Worm (Caenorhabditis elegans) whole organism, young adult: ENCODE data around the gene cpt-4.

ENCODE experiments used
- F55B11.4 ChIP-seq: sonication (generic microtip); optimal IDR thresholded peaks from 2 replicates; lab custom pipeline; 2016; ENCODE audit warnings: missing compliant biosample characterization, missing genetic modification characterization, borderline replicate concordance; ENCODE audit not compliant: insufficient read depth
- F57A8.1 ChIP-seq: fragments of 200-800 bp; sonication (Bioruptor generic); optimal IDR thresholded peaks from 2 replicates; lab custom pipeline; 2018; ENCODE audit warnings: mild to moderate bottlenecking, missing genetic modification characterization, moderate library complexity, missing compliant biosample characterization
- Y53F4B.3 ChIP-seq: fragments of 200-800 bp; sonication (Bioruptor generic); IDR thresholded peaks from 2 replicates; pipeline ENCODE4 v1.3.6; 2022; ENCODE audit warnings: missing genetic modification reagents, missing genetic modification characterization, missing compliant biosample characterization
- Y67H2A.10 ChIP-seq: fragments of 200-800 bp; sonication (Bioruptor generic); conservative IDR thresholded peaks from 2 replicates; pipeline ENCODE4 v1.3.6; 2022; ENCODE audit warnings: missing genetic modification reagents, missing genetic modification characterization, missing compliant biosample characterization
- Y95B8A.8 ChIP-seq: fragments of 200-800 bp; sonication (Bioruptor generic); IDR thresholded peaks from 2 replicates; pipeline ENCODE4 v1.3.6; 2022; ENCODE audit warnings: missing genetic modification reagents, missing genetic modification characterization, missing compliant biosample characterization
- ZK185.1 ChIP-seq: sonication (generic microtip); optimal IDR thresholded peaks from 2 replicates; lab custom pipeline; 2016; ENCODE audit warnings: mild to moderate bottlenecking, missing genetic modification characterization, missing compliant biosample characterization; ENCODE audit not compliant: poor library complexity, severe bottlenecking
- cebp-1 ChIP-seq, 2 experiments: fragments of 200-800 bp in 1 of 2; sonication (Bioruptor generic) in 1 of 2; sonication (generic microtip) in 1 of 2; IDR thresholded peaks in 1 of 2; optimal IDR thresholded peaks in 1 of 2; 2 replicates each; pipeline versions ENCODE4 v1.3.6 to Lab custom; 2017 to 2022; ENCODE audit warnings: missing compliant biosample characterization in 2 of 2, missing genetic modification characterization in 2 of 2, mild to moderate bottlenecking in 1 of 2, missing genetic modification reagents in 1 of 2, moderate library complexity in 1 of 2
- ceh-27 ChIP-seq: fragments of 200-800 bp; sonication (Bioruptor generic); optimal IDR thresholded peaks from 2 replicates; lab custom pipeline; 2018; ENCODE audit warnings: mild to moderate bottlenecking, missing genetic modification characterization, moderate library complexity, missing compliant biosample characterization
- ceh-40 ChIP-seq: fragments of 200-800 bp; sonication (Bioruptor generic); IDR thresholded peaks from 2 replicates; pipeline ENCODE4 v1.3.6; 2022; ENCODE audit warnings: missing genetic modification characterization, missing compliant biosample characterization
- dox-1 ChIP-seq: fragments of 200-800 bp; sonication (Bioruptor generic); IDR thresholded peaks from 2 replicates; pipeline ENCODE4 v1.3.6; 2022; ENCODE audit warnings: missing genetic modification reagents, missing genetic modification characterization, missing compliant biosample characterization
- dpff-1 ChIP-seq: sonication (generic microtip); optimal IDR thresholded peaks from 2 replicates; lab custom pipeline; 2017; ENCODE audit warnings: mild to moderate bottlenecking, missing genetic modification characterization, missing compliant biosample characterization
- dpl-1 ChIP-seq: fragments of 150-350 bp; optimal IDR thresholded peaks from 2 replicates; lab custom pipeline; 2014; ENCODE audit warnings: missing biosample characterization, missing genetic modification reagents, missing genetic modification characterization
- egl-18 ChIP-seq: fragments of 200-800 bp; sonication (Bioruptor generic); IDR thresholded peaks from 2 replicates; pipeline ENCODE4 v1.3.6; 2022; ENCODE audit warnings: missing genetic modification reagents, missing genetic modification characterization, missing compliant biosample characterization
- hlh-12 ChIP-seq: sonication (generic microtip); optimal IDR thresholded peaks from 2 replicates; lab custom pipeline; 2016; ENCODE audit warnings: missing genetic modification characterization, missing compliant biosample characterization
- hmg-1.2 ChIP-seq: fragments of 200-800 bp; sonication (Bioruptor generic); IDR thresholded peaks from 2 replicates; pipeline ENCODE4 v1.3.6; 2022; ENCODE audit warnings: missing genetic modification reagents, missing genetic modification characterization, missing compliant biosample characterization
- lin-54 ChIP-seq: fragments of 200-800 bp; sonication (Bioruptor generic); optimal IDR thresholded peaks from 2 replicates; lab custom pipeline; 2018; ENCODE audit warnings: mild to moderate bottlenecking, missing genetic modification characterization, missing compliant biosample characterization
- madf-6 ChIP-seq: fragments of 200-800 bp; sonication (Bioruptor generic); IDR thresholded peaks from 2 replicates; pipeline ENCODE4 v1.3.6; 2022; ENCODE audit warnings: missing genetic modification reagents, missing genetic modification characterization, missing compliant biosample characterization
- mcd-1 ChIP-seq: fragments of 200-800 bp; sonication (Bioruptor generic); IDR thresholded peaks from 2 replicates; pipeline ENCODE4 v1.3.6; 2022; ENCODE audit warnings: missing genetic modification reagents, missing genetic modification characterization, missing compliant biosample characterization
- mel-28 ChIP-seq: sonication (generic microtip); optimal IDR thresholded peaks from 2 replicates; lab custom pipeline; 2016; ENCODE audit warnings: borderline replicate concordance, mild to moderate bottlenecking, missing genetic modification characterization, missing compliant biosample characterization
- nhr-80 ChIP-seq: sonication (generic microtip); optimal IDR thresholded peaks from 2 replicates; lab custom pipeline; 2016; ENCODE audit warnings: missing genetic modification characterization, missing compliant biosample characterization
- nhr-90 ChIP-seq: sonication (generic microtip); optimal IDR thresholded peaks from 2 replicates; lab custom pipeline; 2016; ENCODE audit warnings: missing genotype, mild to moderate bottlenecking, missing genetic modification characterization, missing compliant biosample characterization
- pha-4 ChIP-seq: fragments of 150-350 bp; sonication (generic microtip); optimal IDR thresholded peaks from 2 replicates; lab custom pipeline; 2014; ENCODE audit warnings: missing biosample characterization, missing genetic modification reagents, missing genetic modification characterization
- rcor-1 ChIP-seq: fragments of 200-800 bp; sonication (Bioruptor generic); IDR thresholded peaks from 2 replicates; pipeline ENCODE4 v1.3.6; 2022; ENCODE audit warnings: missing genetic modification reagents, missing genetic modification characterization, missing compliant biosample characterization
- rec-8 ChIP-seq, 2 experiments: sonication (generic microtip); optimal IDR thresholded peaks; 2 replicates each; lab custom pipeline; 2016; ENCODE audit warnings: mild to moderate bottlenecking in 2 of 2, missing genetic modification characterization in 2 of 2, missing genetic modification reagents in 2 of 2, missing genotype in 2 of 2, missing biosample characterization in 1 of 2, missing compliant biosample characterization in 1 of 2, moderate library complexity in 1 of 2
- repo-1 ChIP-seq: sonication (generic microtip); optimal IDR thresholded peaks from 2 replicates; lab custom pipeline; 2017; ENCODE audit warnings: mild to moderate bottlenecking, missing genetic modification characterization, missing compliant biosample characterization
- sdz-38 ChIP-seq: sonication (generic microtip); optimal IDR thresholded peaks from 2 replicates; lab custom pipeline; 2016; ENCODE audit warnings: missing genotype, missing genetic modification characterization, missing compliant biosample characterization
- somi-1 ChIP-seq: fragments of 200-800 bp; sonication (Bioruptor generic); optimal IDR thresholded peaks from 2 replicates; lab custom pipeline; 2018; ENCODE audit warnings: mild to moderate bottlenecking, missing genetic modification characterization, missing compliant biosample characterization
- unc-62 ChIP-seq: fragments of 150-350 bp; optimal IDR thresholded peaks from 2 replicates; lab custom pipeline; 2014; ENCODE audit warnings: missing biosample characterization, missing genetic modification reagents, missing genetic modification characterization
- zfh-2 ChIP-seq: fragments of 200-800 bp; sonication (Bioruptor generic); conservative IDR thresholded peaks from 2 replicates; pipeline ENCODE4 v1.3.6; 2022; ENCODE audit warnings: missing genetic modification reagents, missing genetic modification characterization, missing compliant biosample characterization
- ztf-18 ChIP-seq: sonication (generic microtip); optimal IDR thresholded peaks from 2 replicates; lab custom pipeline; 2016; ENCODE audit warnings: missing genotype, mild to moderate bottlenecking, missing genetic modification characterization, missing compliant biosample characterization
- ztf-22 ChIP-seq: fragments of 200-800 bp; sonication (Bioruptor generic); optimal IDR thresholded peaks from 2 replicates; lab custom pipeline; 2018; ENCODE audit warnings: mild to moderate bottlenecking, missing genetic modification characterization, moderate library complexity, missing compliant biosample characterization
- ztf-25 ChIP-seq: fragments of 200-800 bp; sonication (Bioruptor generic); IDR thresholded peaks from 2 replicates; pipeline ENCODE4 v1.3.6; 2022; ENCODE audit warnings: missing genetic modification reagents, missing genetic modification characterization, missing compliant biosample characterization
- ztf-26 ChIP-seq: sonication (generic microtip); optimal IDR thresholded peaks from 2 replicates; lab custom pipeline; 2017; ENCODE audit warnings: missing genetic modification characterization, missing compliant biosample characterization
- ztf-6 ChIP-seq: fragments of 200-800 bp; sonication (Bioruptor generic); IDR thresholded peaks from 2 replicates; pipeline ENCODE4 v1.3.6; 2022; ENCODE audit warnings: missing genetic modification reagents, missing genetic modification characterization, missing compliant biosample characterization

Gene cpt-4

ce11 chrV:5031764-5032163, 4.2 kb upstream of the cpt-4 start:
- TF ChIP-seq somi-1 (GFP tag; lab: Kevin White, UChicago) (no peak), ztf-26 (tag; lab: Kevin White, UChicago) (no peak), F57A8.1 (GFP tag; lab: Kevin White, UChicago) (no peak), ceh-40 (GFP tag; lab: Robert Waterston, UW) (no peak), hlh-12 (tag; lab: Kevin White, UChicago) (no peak), ztf-18 (no peak), nhr-90 (tag; lab: Kevin White, UChicago) (no peak), ztf-22 (GFP tag; lab: Kevin White, UChicago) (no peak), repo-1 (no peak), lin-54 (GFP tag; lab: Kevin White, UChicago) (no peak), rcor-1 (GFP tag; lab: Robert Waterston, UW) (no peak), madf-6 (no peak), dox-1 (GFP tag; lab: Robert Waterston, UW) (no peak), dpl-1 (GFP tag; lab: Kevin White, UChicago) (no peak), zfh-2 (GFP tag; lab: Robert Waterston, UW) (no peak), nhr-80 (tag; lab: Kevin White, UChicago) (no peak), dpff-1 (no peak), Y67H2A.10 (no peak)

ce11 chrV:5030715-5031114, 3.2 kb upstream of the cpt-4 start, which contains the start of gene swt-7:
Gene swt-7 (minus strand): TSS chrV:5030815.
- TF ChIP-seq pha-4 (tag; lab: Kevin White, UChicago) = no peak
- no peak for TF ChIP-seq sdz-38 (tag; lab: Kevin White, UChicago)
- TF ChIP-seq repo-1 = no peak
- TF ChIP-seq hmg-1.2 = no peak
- no peak for TF ChIP-seq rec-8 (tag; optimal IDR thresholded peaks at IDR 0.05; lab: Kevin White, UChicago)
- no peak for TF ChIP-seq F55B11.4 (tag; lab: Kevin White, UChicago)
- no peak for TF ChIP-seq ceh-27 (GFP tag; lab: Kevin White, UChicago)
- TF ChIP-seq Y95B8A.8 (GFP tag; lab: Robert Waterston, UW) = no peak
- TF ChIP-seq ztf-6 = no peak
- TF ChIP-seq mel-28 = no peak
- no peak for TF ChIP-seq egl-18 (GFP tag; lab: Robert Waterston, UW)
- no peak for TF ChIP-seq mcd-1 (GFP tag; lab: Robert Waterston, UW)

ce11 chrV:5030212-5030611, 2.7 kb upstream of the cpt-4 start:
- peak; percentile 86 for TF ChIP-seq nhr-80 (tag; lab: Kevin White, UChicago)
- no peak for TF ChIP-seq ztf-25 (GFP tag; lab: Robert Waterston, UW)
- TF ChIP-seq, all 124 proteins: peak for 1

ce11 chrV:5026438-5026837, 1.1 kb downstream of the cpt-4 start:
- TF ChIP-seq dox-1 (GFP tag; lab: Robert Waterston, UW) (peak; percentile 46; the same call in 1 of the 2 replicates), nhr-80 (tag; lab: Kevin White, UChicago) (peak; percentile 73), ZK185.1 (no peak), unc-62 (GFP tag; lab: Kevin White, UChicago) (peak; percentile 32)

ce11 chrV:5023355-5023754, 4.2 kb downstream of the cpt-4 start:
- TF ChIP-seq Y53F4B.3 = no peak
- TF ChIP-seq cebp-1 (GFP tag; IDR thresholded peaks at IDR 0.05; lab: Robert Waterston, UW) = no peak
- TF ChIP-seq cebp-1 (tag; optimal IDR thresholded peaks at IDR 0.05; lab: Kevin White, UChicago) = peak; percentile 14
